Worm (Caenorhabditis elegans) whole organism, L4/young adult: ENCODE data around the gene C25F9.10.

ENCODE experiments used
- dao-5 ChIP-seq: sonication (generic microtip); optimal IDR thresholded peaks from 2 replicates; lab custom pipeline; 2016; ENCODE audit warnings: missing genotype, missing genetic modification characterization, moderate library complexity, missing compliant biosample characterization
- him-1 ChIP-seq: sonication (generic microtip); optimal IDR thresholded peaks from 2 replicates; lab custom pipeline; 2016; ENCODE audit warnings: missing genotype, missing genetic modification reagents, missing genetic modification characterization, missing compliant biosample characterization

DNA sequence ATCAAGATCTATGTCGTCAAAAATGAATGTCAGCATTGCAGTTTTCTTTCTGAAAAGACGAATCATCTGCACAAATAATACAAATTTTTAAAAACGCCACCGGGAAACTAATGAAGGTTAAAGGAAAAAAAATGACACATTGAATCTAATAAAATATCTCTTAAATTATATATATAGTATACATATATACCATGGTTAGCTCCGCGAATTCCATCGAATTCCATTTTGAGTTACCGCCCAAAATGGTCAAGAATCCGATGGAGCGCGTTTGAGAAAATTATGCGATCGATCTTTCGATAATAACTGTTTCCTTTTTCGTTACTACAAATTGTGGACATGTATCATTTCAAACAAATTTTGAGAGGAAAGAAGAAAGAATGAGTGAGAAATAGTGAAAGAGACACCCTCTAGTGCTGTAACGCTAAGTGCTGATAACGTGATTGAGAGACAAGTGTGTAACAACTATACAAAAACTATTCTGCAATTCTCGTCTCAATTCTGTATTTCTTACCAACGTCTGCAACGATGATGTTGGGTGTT is at the start of gene C25F9.10, which contains the start of gene C25F9.6:
- no peak for TF ChIP-seq dao-5
- TF ChIP-seq him-1 (tag; lab: Kevin White, UChicago) = no peak
